Fruit fly (Drosophila melanogaster): ENCODE results near the gene CG33307.

Gene CG33307

dm6 chr2L:13820948-13821347, 20.4 kb downstream of the CG33307 start, which contains the start of gene b:
Gene b (plus strand): TSS chr2L:13821248.
- TF ChIP-seq CG17801 (GFP tag; optimal IDR thresholded peaks at IDR 0.05; ENCODE audit: partially characterized antibody) = no peak

- TF ChIP-seq CG17801 (GFP tag; optimal IDR thresholded peaks at IDR 0.05; ENCODE audit: partially characterized antibody) = no peak
These were observed 21.1 kb downstream of the CG33307 start for dm6 chr2L:13820176-13820575.

- TF ChIP-seq CG17801 (GFP tag; optimal IDR thresholded peaks at IDR 0.05; ENCODE audit: partially characterized antibody) = no peak
These were observed 27.6 kb downstream of the CG33307 start, which contains the start of gene Sos for dm6 chr2L:13813604-13814178. Gene Sos (plus strand): TSS chr2L:13813816.

dm6 chr2L:13813156-13813555, 28.2 kb downstream of the CG33307 start, which contains the start of gene CG16888:
Gene CG16888 (minus strand): TSS chr2L:13813256.
- TF ChIP-seq CG17801 (GFP tag; optimal IDR thresholded peaks at IDR 0.05; ENCODE audit: partially characterized antibody) = no peak

- TF ChIP-seq CG17801 (GFP tag; optimal IDR thresholded peaks at IDR 0.05; ENCODE audit: partially characterized antibody) = no peak
These were observed 30.0 kb downstream of the CG33307 start, which contains the start of the genes Adat1 and CG16865 for dm6 chr2L:13811323-13811722. Gene Adat1 (minus strand): TSS chr2L:13811474. Gene CG16865 (plus strand): TSS chr2L:13811522.

dm6 chr2L:13807959-13808358, 33.4 kb downstream of the CG33307 start:
- TF ChIP-seq CG17801 (GFP tag; optimal IDR thresholded peaks at IDR 0.05; ENCODE audit: partially characterized antibody) = no peak

- no peak for TF ChIP-seq CG17801 (GFP tag; optimal IDR thresholded peaks at IDR 0.05; ENCODE audit: partially characterized antibody)
These were observed 34.2 kb downstream of the CG33307 start for dm6 chr2L:13807097-13807496.

- no peak for TF ChIP-seq CG17801 (GFP tag; optimal IDR thresholded peaks at IDR 0.05; ENCODE audit: partially characterized antibody)
These were observed 36.1 kb downstream of the CG33307 start for dm6 chr2L:13805170-13805569.

dm6 chr2L:13804561-13805067, 36.7 kb downstream of the CG33307 start:
- no peak for TF ChIP-seq CG17801 (GFP tag; optimal IDR thresholded peaks at IDR 0.05; ENCODE audit: partially characterized antibody)

dm6 chr2L:13803805-13804560, 37.3 kb downstream of the CG33307 start:
- TF ChIP-seq CG17801 (GFP tag; optimal IDR thresholded peaks at IDR 0.05; ENCODE audit: partially characterized antibody) = no peak

dm6 chr2L:13803032-13803661, 38.2 kb downstream of the CG33307 start, which contains the start of gene CAH1:
Gene CAH1 (plus strand): TSS chr2L:13803626.
- no peak for TF ChIP-seq CG17801 (GFP tag; optimal IDR thresholded peaks at IDR 0.05; ENCODE audit: partially characterized antibody)

- no peak for TF ChIP-seq CG17801 (GFP tag; optimal IDR thresholded peaks at IDR 0.05; ENCODE audit: partially characterized antibody)
These were observed 39.2 kb downstream of the CG33307 start for dm6 chr2L:13802075-13802639.

dm6 chr2L:13801166-13801565, 40.2 kb downstream of the CG33307 start:
- TF ChIP-seq CG17801 (GFP tag; optimal IDR thresholded peaks at IDR 0.05; ENCODE audit: partially characterized antibody) = no peak

dm6 chr2L:13793405-13793804, 47.9 kb downstream of the CG33307 start, which contains the start of gene Sec71:
Gene Sec71 (plus strand): TSS chr2L:13793521.
- peak; percentile 32 for TF ChIP-seq CG17801 (GFP tag; optimal IDR thresholded peaks at IDR 0.05; ENCODE audit: partially characterized antibody)

- no peak for TF ChIP-seq CG17801 (GFP tag; optimal IDR thresholded peaks at IDR 0.05; ENCODE audit: partially characterized antibody)
These were observed 50.6 kb downstream of the CG33307 start, which contains the start of gene CG16863 for dm6 chr2L:13790715-13791114. Gene CG16863 (plus strand): TSS chr2L:13790959.

Measured in ovary, adult (tissue).